Worm (Caenorhabditis elegans) whole organism, L4 larva: ENCODE data around the gene T10C6.16.

Experiments used
- F26F4.8 ChIP-seq: fragments of 200-800 bp; sonication (Bioruptor generic); conservative IDR thresholded peaks from 2 replicates; pipeline ENCODE4 v1.3.6; 2022; ENCODE audit warnings: missing genetic modification characterization, missing compliant biosample characterization
- F37D6.2 ChIP-seq: sonication (generic microtip); optimal IDR thresholded peaks from 2 replicates; lab custom pipeline; 2016; ENCODE audit warnings: mild to moderate bottlenecking, missing genetic modification characterization, missing compliant biosample characterization
- T26A8.4 ChIP-seq: fragments of 200-800 bp; sonication (Bioruptor generic); IDR thresholded peaks from 2 replicates; pipeline ENCODE4 v1.3.6; 2022; ENCODE audit warnings: missing genetic modification characterization, missing compliant biosample characterization
- Y48G9A.11 ChIP-seq: fragments of 200-800 bp; sonication (Bioruptor generic); IDR thresholded peaks from 2 replicates; pipeline ENCODE4 v1.3.6; 2022; ENCODE audit warnings: missing genetic modification reagents, missing genetic modification characterization, missing compliant biosample characterization
- Y75B8A.6 ChIP-seq: fragments of 200-800 bp; sonication (Bioruptor generic); IDR thresholded peaks from 2 replicates; pipeline ENCODE4 v1.3.6; 2022; ENCODE audit warnings: missing genetic modification reagents, missing genetic modification characterization, missing compliant biosample characterization
- aha-1 ChIP-seq: fragments of 150-350 bp; peaks from one replicate; lab custom pipeline; 2014; ENCODE audit warnings: missing biosample characterization, missing genetic modification characterization
- arid-1 ChIP-seq: fragments of 200-800 bp; sonication (Bioruptor generic); conservative IDR thresholded peaks from 2 replicates; pipeline ENCODE4 v1.3.6; 2022; ENCODE audit warnings: missing genetic modification reagents, missing genetic modification characterization, missing compliant biosample characterization
- attf-4 ChIP-seq: sonication (generic microtip); optimal IDR thresholded peaks from 3 replicates; lab custom pipeline; 2017; ENCODE audit warnings: missing biosample characterization, missing genetic modification characterization
- ceh-28 ChIP-seq: fragments of 150-350 bp; optimal IDR thresholded peaks from 2 replicates; lab custom pipeline; 2014; ENCODE audit warnings: missing biosample characterization, missing genetic modification reagents, missing genetic modification characterization
- ceh-62 ChIP-seq: sonication (generic microtip); optimal IDR thresholded peaks from 2 replicates; lab custom pipeline; 2017; ENCODE audit warnings: missing biosample characterization, missing genetic modification characterization
- ceh-82 ChIP-seq: sonication (generic microtip); optimal IDR thresholded peaks from 2 replicates; lab custom pipeline; 2017; ENCODE audit warnings: missing biosample characterization, missing genetic modification characterization
- cey-2 ChIP-seq: sonication (generic microtip); optimal IDR thresholded peaks from 3 replicates; lab custom pipeline; 2017; ENCODE audit warnings: missing genetic modification characterization, mild to moderate bottlenecking, missing compliant biosample characterization, antibody characterized with exemption, borderline replicate concordance; ENCODE audit not compliant: insufficient read depth
- daf-16 ChIP-seq, 3 experiments: sonication (generic microtip); optimal IDR thresholded peaks; 2 replicates each; lab custom pipeline; 2016 to 2017; ENCODE audit warnings: missing genetic modification characterization in 3 of 3, missing genetic modification reagents in 3 of 3, mild to moderate bottlenecking in 2 of 3, missing compliant biosample characterization in 2 of 3, missing biosample characterization in 1 of 3, moderate library complexity in 1 of 3
- dmd-6 ChIP-seq: fragments of 200-800 bp; sonication (Bioruptor generic); IDR thresholded peaks from 2 replicates; pipeline ENCODE4 v1.3.6; 2022; ENCODE audit warnings: missing genetic modification reagents, missing genetic modification characterization, missing compliant biosample characterization
- dmd-9 ChIP-seq: fragments of 200-800 bp; sonication (Bioruptor generic); IDR thresholded peaks from 2 replicates; pipeline ENCODE4 v1.3.6; 2022; ENCODE audit warnings: missing genetic modification reagents, missing genetic modification characterization, missing compliant biosample characterization
- dve-1 ChIP-seq: sonication (generic microtip); optimal IDR thresholded peaks from 2 replicates; lab custom pipeline; 2017; ENCODE audit warnings: antibody characterized with exemption, mild to moderate bottlenecking, missing genetic modification characterization, missing compliant biosample characterization; ENCODE audit not compliant: insufficient read depth
- gei-8 ChIP-seq: fragments of 200-800 bp; sonication (Bioruptor generic); optimal IDR thresholded peaks from 2 replicates; lab custom pipeline; 2018; ENCODE audit warnings: mild to moderate bottlenecking, missing genetic modification characterization, missing compliant biosample characterization
- lin-1 ChIP-seq: fragments of 200-800 bp; sonication (Bioruptor generic); IDR thresholded peaks from 2 replicates; pipeline ENCODE4 v1.3.6; 2022; ENCODE audit warnings: missing genetic modification reagents, missing genetic modification characterization, missing compliant biosample characterization
- lin-38 ChIP-seq: fragments of 200-800 bp; sonication (Bioruptor generic); IDR thresholded peaks from 2 replicates; pipeline ENCODE4 v1.3.6; 2022; ENCODE audit warnings: missing genetic modification reagents, missing genetic modification characterization, missing compliant biosample characterization
- mxl-2 ChIP-seq: fragments of 200-800 bp; sonication (Bioruptor generic); conservative IDR thresholded peaks from 2 replicates; pipeline ENCODE4 v1.3.6; 2022; ENCODE audit warnings: missing genetic modification reagents, missing genetic modification characterization, missing compliant biosample characterization
- nhr-102 ChIP-seq: sonication (generic microtip); optimal IDR thresholded peaks from 2 replicates; lab custom pipeline; 2016; ENCODE audit warnings: mild to moderate bottlenecking, missing genetic modification characterization, moderate library complexity, missing compliant biosample characterization
- nhr-237 ChIP-seq: sonication (generic microtip); optimal IDR thresholded peaks from 2 replicates; lab custom pipeline; 2017; ENCODE audit warnings: missing biosample characterization, missing genetic modification characterization
- nhr-28 ChIP-seq: fragments of 150-350 bp; optimal IDR thresholded peaks from 2 replicates; lab custom pipeline; 2014; ENCODE audit warnings: missing biosample characterization, missing genetic modification characterization
- nhr-48 ChIP-seq: sonication (generic microtip); optimal IDR thresholded peaks from 2 replicates; lab custom pipeline; 2016; ENCODE audit warnings: mild to moderate bottlenecking, missing genetic modification characterization, missing compliant biosample characterization
- pha-4 ChIP-seq, 2 experiments: fragments of 150-350 bp in 1 of 2; fragments of 200-800 bp in 1 of 2; sonication (Bioruptor generic) in 1 of 2; IDR thresholded peaks in 1 of 2; optimal IDR thresholded peaks in 1 of 2; 2 replicates each; pipeline versions ENCODE4 v1.3.6 to Lab custom; 2014 to 2022; ENCODE audit warnings: missing genetic modification characterization in 2 of 2, missing genetic modification reagents in 2 of 2, missing biosample characterization in 1 of 2, missing compliant biosample characterization in 1 of 2
- php-3 ChIP-seq: fragments of 200-800 bp; sonication (Bioruptor generic); IDR thresholded peaks from 2 replicates; pipeline ENCODE4 v1.3.6; 2022; ENCODE audit warnings: missing genetic modification reagents, missing genetic modification characterization, missing compliant biosample characterization
- pqm-1 ChIP-seq: sonication (generic microtip); optimal IDR thresholded peaks from 2 replicates; lab custom pipeline; 2017; ENCODE audit warnings: missing biosample characterization, missing genetic modification characterization
- rbr-2 ChIP-seq: sonication (generic microtip); optimal IDR thresholded peaks from 2 replicates; lab custom pipeline; 2016; ENCODE audit warnings: missing genotype, missing genetic modification characterization, missing compliant biosample characterization
- snpc-1.2 ChIP-seq: fragments of 200-800 bp; sonication (Bioruptor generic); IDR thresholded peaks from 2 replicates; pipeline ENCODE4 v1.3.6; 2022; ENCODE audit warnings: missing genetic modification reagents, missing genetic modification characterization, missing compliant biosample characterization
- spr-3 ChIP-seq: fragments of 200-800 bp; sonication (Bioruptor generic); optimal IDR thresholded peaks from 2 replicates; lab custom pipeline; 2018; ENCODE audit warnings: mild to moderate bottlenecking, missing genetic modification characterization, missing compliant biosample characterization
- unc-39 ChIP-seq: sonication (generic microtip); optimal IDR thresholded peaks from 2 replicates; lab custom pipeline; 2017; ENCODE audit warnings: missing biosample characterization, missing genetic modification characterization
- unc-62 ChIP-seq, 3 experiments: fragments of 150-350 bp in 1 of 3; sonication (generic microtip); optimal IDR thresholded peaks in 2 of 3; peaks in 1 of 3; 1 replicate in 1 of 3; 2 replicates in 2 of 3; lab custom pipeline; 2014 to 2017; ENCODE audit warnings: missing biosample characterization in 3 of 3, missing genetic modification characterization in 3 of 3, missing genetic modification reagents in 3 of 3, missing genotype in 1 of 3
- ztf-11 ChIP-seq: fragments of 150-350 bp; optimal IDR thresholded peaks from 2 replicates; lab custom pipeline; 2014; ENCODE audit warnings: missing biosample characterization, missing genetic modification characterization
- ztf-7 ChIP-seq: fragments of 150-350 bp; optimal IDR thresholded peaks from 2 replicates; lab custom pipeline; 2014; ENCODE audit warnings: missing biosample characterization, missing genetic modification characterization

The T10C6.16 gene

DNA sequence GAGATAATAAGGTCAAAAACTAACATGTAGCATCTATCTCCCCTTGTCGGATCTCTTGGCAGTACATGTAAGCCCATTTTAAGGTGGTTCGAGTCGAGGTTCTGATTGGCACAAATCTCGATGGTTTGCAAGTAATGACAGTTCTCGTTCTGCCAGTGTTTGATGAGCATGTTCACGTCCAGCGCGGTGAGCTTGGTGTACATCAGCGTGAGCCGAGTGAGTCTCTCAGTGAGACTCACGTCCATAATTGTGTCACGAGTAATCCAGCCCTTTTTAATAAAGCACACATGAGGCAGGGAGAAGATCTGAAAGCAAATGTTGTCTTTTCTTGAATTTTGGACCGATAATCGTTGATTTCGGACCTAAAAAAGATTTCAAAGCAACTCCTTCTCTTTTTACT is at the start of gene T10C6.16:
TSS of gene T10C6.16 (minus strand) at position 245 of the 400 bp plus-strand sequence.
- TF ChIP-seq rbr-2 (tag; lab: Kevin White, UChicago): no peak
- TF ChIP-seq unc-62 (GFP tag; optimal IDR thresholded peaks at IDR 0.05 in 1 of 2; lab: Kevin White, UChicago): peak in 1 of 2 experiments; percentile 97
- TF ChIP-seq unc-62 (tag; optimal IDR thresholded peaks at IDR 0.05; lab: Kevin White, UChicago): no peak
- 0 out of 2 replicates have a peak, but pooled peaks have one; percentile 8 for TF ChIP-seq snpc-1.2 (GFP tag; lab: Robert Waterston, UW)
- TF ChIP-seq aha-1 (tag; lab: Kevin White, UChicago): peak; percentile 79

DNA sequence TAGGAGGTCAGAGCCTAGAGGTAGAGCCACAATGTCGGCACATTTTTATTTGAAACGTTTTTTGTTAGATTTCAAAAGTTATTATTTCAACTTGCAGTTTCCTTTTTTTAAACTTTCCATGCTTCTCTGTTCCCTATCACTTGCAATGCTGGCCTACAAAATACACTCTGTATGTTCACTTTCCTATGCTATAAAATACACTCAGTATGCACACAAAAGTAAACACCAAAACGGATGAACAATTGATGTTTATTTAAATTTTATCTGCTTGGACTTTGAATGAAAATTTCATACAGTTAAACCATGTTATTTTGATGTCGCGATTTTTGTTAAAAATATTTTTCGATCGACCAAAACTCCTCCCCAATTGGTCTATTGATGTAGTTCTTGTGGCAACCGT is 47.9 kb upstream of the T10C6.16 start:
- TF ChIP-seq lin-38: no peak
- TF ChIP-seq attf-4 (tag; lab: Kevin White, UChicago): no peak
- no peak for TF ChIP-seq pha-4 (GFP tag; IDR thresholded peaks at IDR 0.05; lab: Robert Waterston, UW)
- peak; percentile 7 for TF ChIP-seq pha-4 (tag; optimal IDR thresholded peaks at IDR 0.05; lab: Kevin White, UChicago)
- TF ChIP-seq dve-1 (tag; lab: Kevin White, UChicago): peak; percentile 27
- TF ChIP-seq php-3 (GFP tag; lab: Robert Waterston, UW): 0 out of 2 replicates have a peak, but pooled peaks have one; percentile 27
- peak; percentile 87 for TF ChIP-seq nhr-28
- TF ChIP-seq daf-16 (GFP tag; optimal IDR thresholded peaks at IDR 0.05; lab: Kevin White, UChicago): no peak
- peak; percentile 86 for TF ChIP-seq daf-16 (tag; optimal IDR thresholded peaks at IDR 0.05; lab: Kevin White, UChicago)

- TF ChIP-seq attf-4 (tag; lab: Kevin White, UChicago) (no peak), ztf-7 (tag; lab: Kevin White, UChicago) (no peak), nhr-237 (tag; lab: Kevin White, UChicago) (no peak), nhr-102 (tag; lab: Kevin White, UChicago) (no peak), dmd-9 (GFP tag; lab: Robert Waterston, UW) (no peak), cey-2 (no peak), ceh-82 (tag; lab: Kevin White, UChicago) (no peak), dmd-6 (GFP tag; lab: Robert Waterston, UW) (peak; percentile 76), php-3 (GFP tag; lab: Robert Waterston, UW) (peak; percentile 68; the same call in 1 of the 2 replicates), mxl-2 (no peak), nhr-48 (peak; percentile 14), unc-39 (tag; lab: Kevin White, UChicago) (no peak), gei-8 (no peak), ceh-62 (tag; lab: Kevin White, UChicago) (no peak), Y75B8A.6 (GFP tag; lab: Robert Waterston, UW) (no peak), unc-62 (GFP tag; optimal IDR thresholded peaks at IDR 0.05 in 1 of 2; lab: Kevin White, UChicago) (peak in 1 of 2 experiments; percentile 0), unc-62 (tag; optimal IDR thresholded peaks at IDR 0.05; lab: Kevin White, UChicago) (no peak), F37D6.2 (no peak), dve-1 (tag; lab: Kevin White, UChicago) (peak; percentile 41), pqm-1 (tag; lab: Kevin White, UChicago) (peak; percentile 74), arid-1 (GFP tag; lab: Robert Waterston, UW) (no peak), F26F4.8 (GFP tag; lab: Robert Waterston, UW) (no peak), Y48G9A.11 (no peak), ztf-11 (tag; lab: Kevin White, UChicago) (no peak), spr-3 (no peak), nhr-28 (peak; percentile 84), lin-1 (no peak), T26A8.4 (GFP tag; lab: Robert Waterston, UW) (no peak), ceh-28 (tag; lab: Kevin White, UChicago) (no peak), daf-16 (GFP tag; optimal IDR thresholded peaks at IDR 0.05; lab: Kevin White, UChicago) (no peak), daf-16 (tag; optimal IDR thresholded peaks at IDR 0.05; lab: Kevin White, UChicago) (peak; percentile 42)
Measured at ce11 chrV:16080039-16080438, 47.2 kb upstream of the T10C6.16 start.
